Fruit fly (Drosophila melanogaster): ENCODE measurements around the gene rempA.

DNA sequence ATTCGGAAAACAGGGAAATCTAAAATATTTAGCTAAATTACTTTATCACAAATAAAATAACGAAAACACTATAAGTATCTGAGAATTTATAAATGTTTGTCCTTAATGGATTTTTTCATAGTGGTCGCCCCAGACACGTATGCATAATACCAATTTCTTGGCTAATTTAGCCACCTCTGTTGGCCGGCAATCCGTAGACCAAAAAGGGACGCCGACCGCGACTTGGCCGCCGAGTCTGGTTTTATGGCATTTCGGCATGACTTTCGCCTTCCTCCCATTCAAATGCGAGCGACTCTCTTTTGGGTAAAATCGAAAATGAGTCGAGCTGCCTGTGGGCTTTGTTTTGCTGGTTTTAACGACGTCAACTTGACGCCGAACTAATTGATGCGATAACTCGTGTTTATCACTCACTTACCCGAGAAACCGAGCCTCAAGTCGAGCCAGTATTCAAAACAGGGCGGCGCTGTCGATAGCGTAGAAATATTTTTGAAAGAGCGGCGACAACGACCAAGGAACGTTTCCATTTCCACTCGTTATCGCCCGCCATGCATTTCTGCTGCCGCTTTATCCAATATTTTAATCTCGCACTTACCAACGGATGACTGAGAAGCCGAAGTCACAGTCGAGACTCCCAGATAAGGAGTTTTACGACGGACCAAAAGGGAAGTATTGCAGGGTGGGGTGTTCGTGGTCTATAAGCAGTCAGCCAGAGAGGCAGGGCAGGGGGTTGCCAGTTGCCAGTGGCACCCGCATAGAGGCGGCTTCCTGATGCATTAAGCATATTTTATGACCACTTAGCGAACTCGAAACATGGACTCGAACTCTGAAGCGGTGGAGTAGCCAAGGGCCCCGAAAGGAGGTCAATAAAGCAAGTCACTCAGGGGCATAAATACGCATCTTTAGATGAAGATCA is 40.9 kb downstream of the rempA start:
- TF ChIP-seq cnc (optimal IDR thresholded peaks at IDR 0.05) (no peak), Crg-1 (GFP tag; optimal IDR thresholded peaks at IDR 0.05) (no peak), tj (GFP tag; optimal IDR thresholded peaks at IDR 0.05) (no peak), Hr96 (GFP tag; optimal IDR thresholded peaks at IDR 0.05) (no peak), kay (GFP tag; ENCODE audit: borderline replicate concordance) (no peak), CG7101 (tag; optimal IDR thresholded peaks at IDR 0.05) (no peak), CG12768 (GFP tag; optimal IDR thresholded peaks at IDR 0.05) (no peak), CG7045 (GFP tag; optimal IDR thresholded peaks at IDR 0.05) (no peak), CG14711 (tag; optimal IDR thresholded peaks at IDR 0.05) (no peak)

All from whole organism, adult.